Worm (Caenorhabditis elegans) whole organism, L4 larva: ENCODE measurements around the gene K01D12.1.

Experiments
- D1046.2 ChIP-seq: fragments of 200-800 bp; sonication (Bioruptor generic); IDR thresholded peaks from 2 replicates; pipeline ENCODE4 v1.3.6; 2022; ENCODE audit warnings: missing genetic modification characterization, missing compliant biosample characterization
- F26F4.8 ChIP-seq: fragments of 200-800 bp; sonication (Bioruptor generic); conservative IDR thresholded peaks from 2 replicates; pipeline ENCODE4 v1.3.6; 2022; ENCODE audit warnings: missing genetic modification characterization, missing compliant biosample characterization
- F37D6.2 ChIP-seq: sonication (generic microtip); optimal IDR thresholded peaks from 2 replicates; lab custom pipeline; 2016; ENCODE audit warnings: mild to moderate bottlenecking, missing genetic modification characterization, missing compliant biosample characterization
- F44E2.7 ChIP-seq: fragments of 200-800 bp; sonication (Bioruptor generic); IDR thresholded peaks from 2 replicates; pipeline ENCODE4 v2.1.2; 2022; ENCODE audit warnings: missing genetic modification characterization, missing compliant biosample characterization
- T26A8.4 ChIP-seq: fragments of 200-800 bp; sonication (Bioruptor generic); IDR thresholded peaks from 2 replicates; pipeline ENCODE4 v1.3.6; 2022; ENCODE audit warnings: missing genetic modification characterization, missing compliant biosample characterization
- Y48G9A.11 ChIP-seq: fragments of 200-800 bp; sonication (Bioruptor generic); IDR thresholded peaks from 2 replicates; pipeline ENCODE4 v1.3.6; 2022; ENCODE audit warnings: missing genetic modification reagents, missing genetic modification characterization, missing compliant biosample characterization
- Y75B8A.6 ChIP-seq: fragments of 200-800 bp; sonication (Bioruptor generic); IDR thresholded peaks from 2 replicates; pipeline ENCODE4 v1.3.6; 2022; ENCODE audit warnings: missing genetic modification reagents, missing genetic modification characterization, missing compliant biosample characterization
- ZK546.5 ChIP-seq, 2 experiments: sonication (generic microtip); optimal IDR thresholded peaks; 2 replicates each; lab custom pipeline; 2017; ENCODE audit warnings: missing biosample characterization in 2 of 2, missing genetic modification characterization in 2 of 2
- aha-1 ChIP-seq: fragments of 150-350 bp; peaks from one replicate; lab custom pipeline; 2014; ENCODE audit warnings: missing biosample characterization, missing genetic modification characterization
- aly-2 ChIP-seq: sonication (generic microtip); optimal IDR thresholded peaks from 2 replicates; lab custom pipeline; 2018; ENCODE audit warnings: missing biosample characterization, missing genetic modification characterization
- ceh-20 ChIP-seq: fragments of 200-800 bp; sonication (Bioruptor generic); IDR thresholded peaks from 2 replicates; pipeline ENCODE4 v1.3.6; 2022; ENCODE audit warnings: missing genetic modification reagents, missing genetic modification characterization, missing compliant biosample characterization
- ceh-82 ChIP-seq: sonication (generic microtip); optimal IDR thresholded peaks from 2 replicates; lab custom pipeline; 2017; ENCODE audit warnings: missing biosample characterization, missing genetic modification characterization
- ctbp-1 ChIP-seq: fragments of 200-800 bp; sonication (Bioruptor generic); IDR thresholded peaks from 2 replicates; pipeline ENCODE4 v1.3.6; 2022; ENCODE audit warnings: missing genetic modification reagents, missing genetic modification characterization, missing compliant biosample characterization
- daf-16 ChIP-seq, 3 experiments: sonication (generic microtip); optimal IDR thresholded peaks; 2 replicates each; lab custom pipeline; 2016 to 2017; ENCODE audit warnings: missing genetic modification characterization in 3 of 3, missing genetic modification reagents in 3 of 3, mild to moderate bottlenecking in 2 of 3, missing compliant biosample characterization in 2 of 3, missing biosample characterization in 1 of 3, moderate library complexity in 1 of 3
- dmd-6 ChIP-seq: fragments of 200-800 bp; sonication (Bioruptor generic); IDR thresholded peaks from 2 replicates; pipeline ENCODE4 v1.3.6; 2022; ENCODE audit warnings: missing genetic modification reagents, missing genetic modification characterization, missing compliant biosample characterization
- dmd-9 ChIP-seq: fragments of 200-800 bp; sonication (Bioruptor generic); IDR thresholded peaks from 2 replicates; pipeline ENCODE4 v1.3.6; 2022; ENCODE audit warnings: missing genetic modification reagents, missing genetic modification characterization, missing compliant biosample characterization
- dpl-1 ChIP-seq: fragments of 150-350 bp; optimal IDR thresholded peaks from 2 replicates; lab custom pipeline; 2014; ENCODE audit warnings: missing biosample characterization, missing genetic modification reagents, missing genetic modification characterization
- dve-1 ChIP-seq: sonication (generic microtip); optimal IDR thresholded peaks from 2 replicates; lab custom pipeline; 2017; ENCODE audit warnings: antibody characterized with exemption, mild to moderate bottlenecking, missing genetic modification characterization, missing compliant biosample characterization; ENCODE audit not compliant: insufficient read depth
- egl-43 ChIP-seq: fragments of 200-800 bp; sonication (Bioruptor generic); IDR thresholded peaks from 2 replicates; pipeline ENCODE4 v1.3.6; 2022; ENCODE audit warnings: missing genetic modification reagents, missing genetic modification characterization, missing compliant biosample characterization
- fos-1 ChIP-seq: fragments of 150-350 bp; optimal IDR thresholded peaks from 2 replicates; lab custom pipeline; 2014; ENCODE audit warnings: missing biosample characterization, missing genetic modification characterization
- gei-8 ChIP-seq: fragments of 200-800 bp; sonication (Bioruptor generic); optimal IDR thresholded peaks from 2 replicates; lab custom pipeline; 2018; ENCODE audit warnings: mild to moderate bottlenecking, missing genetic modification characterization, missing compliant biosample characterization
- hif-1 ChIP-seq, 2 experiments: sonication (generic microtip); optimal IDR thresholded peaks; 2 replicates each; lab custom pipeline; 2016 to 2017; ENCODE audit warnings: missing compliant biosample characterization in 2 of 2, missing genetic modification characterization in 2 of 2, missing genetic modification reagents in 2 of 2, missing genotype in 2 of 2, mild to moderate bottlenecking in 1 of 2
- hlh-30 ChIP-seq: sonication (generic microtip); optimal IDR thresholded peaks from 2 replicates; lab custom pipeline; 2017; ENCODE audit warnings: antibody characterized with exemption, mild to moderate bottlenecking, missing genetic modification characterization, missing compliant biosample characterization; ENCODE audit not compliant: insufficient read depth
- lim-7 ChIP-seq: fragments of 200-800 bp; sonication (Bioruptor generic); IDR thresholded peaks from 2 replicates; pipeline ENCODE4 v1.3.6; 2022; ENCODE audit warnings: missing genetic modification characterization, missing compliant biosample characterization
- lin-13 ChIP-seq: fragments of 150-350 bp; optimal IDR thresholded peaks from 2 replicates; lab custom pipeline; 2014; ENCODE audit warnings: missing biosample characterization, missing genetic modification reagents, missing genetic modification characterization
- lsy-2 ChIP-seq, 2 experiments: fragments of 150-350 bp in 1 of 2; sonication (generic microtip) in 1 of 2; optimal IDR thresholded peaks; 2 replicates each; lab custom pipeline; 2014 to 2017; ENCODE audit warnings: missing biosample characterization in 2 of 2, missing genetic modification characterization in 2 of 2
- mdl-1 ChIP-seq, 2 experiments: fragments of 150-350 bp in 1 of 2; sonication (generic microtip) in 1 of 2; optimal IDR thresholded peaks; 2 replicates each; lab custom pipeline; 2014 to 2017; ENCODE audit warnings: missing biosample characterization in 2 of 2, missing genetic modification characterization in 2 of 2
- mep-1 ChIP-seq: fragments of 150-350 bp; sonication (generic microtip); optimal IDR thresholded peaks from 3 replicates; lab custom pipeline; 2014; ENCODE audit warnings: missing biosample characterization, missing genetic modification characterization
- mxl-3 ChIP-seq: fragments of 200-800 bp; sonication (Bioruptor generic); optimal IDR thresholded peaks from 2 replicates; lab custom pipeline; 2018; ENCODE audit warnings: mild to moderate bottlenecking, missing genetic modification characterization, missing compliant biosample characterization
- nhr-102 ChIP-seq: sonication (generic microtip); optimal IDR thresholded peaks from 2 replicates; lab custom pipeline; 2016; ENCODE audit warnings: mild to moderate bottlenecking, missing genetic modification characterization, moderate library complexity, missing compliant biosample characterization
- nhr-111 ChIP-seq: fragments of 200-800 bp; sonication (Bioruptor generic); optimal IDR thresholded peaks from 2 replicates; lab custom pipeline; 2018; ENCODE audit warnings: mild to moderate bottlenecking, missing genetic modification characterization, missing compliant biosample characterization
- nhr-28 ChIP-seq: fragments of 150-350 bp; optimal IDR thresholded peaks from 2 replicates; lab custom pipeline; 2014; ENCODE audit warnings: missing biosample characterization, missing genetic modification characterization
- nhr-41 ChIP-seq: fragments of 200-800 bp; sonication (Bioruptor generic); IDR thresholded peaks from 2 replicates; pipeline ENCODE4 v1.3.6; 2022; ENCODE audit warnings: missing genetic modification reagents, missing genetic modification characterization, missing compliant biosample characterization
- nhr-48 ChIP-seq: sonication (generic microtip); optimal IDR thresholded peaks from 2 replicates; lab custom pipeline; 2016; ENCODE audit warnings: mild to moderate bottlenecking, missing genetic modification characterization, missing compliant biosample characterization
- nhr-76 ChIP-seq: fragments of 150-350 bp; optimal IDR thresholded peaks from 2 replicates; lab custom pipeline; 2014; ENCODE audit warnings: missing biosample characterization, missing genetic modification characterization
- nhr-77 ChIP-seq: fragments of 150-350 bp; optimal IDR thresholded peaks from 2 replicates; lab custom pipeline; 2014; ENCODE audit warnings: missing biosample characterization, missing genetic modification characterization
- php-3 ChIP-seq: fragments of 200-800 bp; sonication (Bioruptor generic); IDR thresholded peaks from 2 replicates; pipeline ENCODE4 v1.3.6; 2022; ENCODE audit warnings: missing genetic modification reagents, missing genetic modification characterization, missing compliant biosample characterization
- pqm-1 ChIP-seq: sonication (generic microtip); optimal IDR thresholded peaks from 2 replicates; lab custom pipeline; 2017; ENCODE audit warnings: missing biosample characterization, missing genetic modification characterization
- set-16 ChIP-seq: fragments of 200-800 bp; sonication (Bioruptor generic); IDR thresholded peaks from 2 replicates; pipeline ENCODE4 v1.3.6; 2022; ENCODE audit warnings: missing genetic modification reagents, missing genetic modification characterization, missing compliant biosample characterization
- skn-1 ChIP-seq: fragments of 150-350 bp; optimal IDR thresholded peaks from 2 replicates; lab custom pipeline; 2014; ENCODE audit warnings: missing biosample characterization, missing genetic modification characterization
- snpc-1.2 ChIP-seq: fragments of 200-800 bp; sonication (Bioruptor generic); IDR thresholded peaks from 2 replicates; pipeline ENCODE4 v1.3.6; 2022; ENCODE audit warnings: missing genetic modification reagents, missing genetic modification characterization, missing compliant biosample characterization
- spr-1 ChIP-seq: sonication (generic microtip); optimal IDR thresholded peaks from 2 replicates; lab custom pipeline; 2016; ENCODE audit warnings: mild to moderate bottlenecking, missing genetic modification characterization, missing compliant biosample characterization
- unc-39 ChIP-seq: sonication (generic microtip); optimal IDR thresholded peaks from 2 replicates; lab custom pipeline; 2017; ENCODE audit warnings: missing biosample characterization, missing genetic modification characterization
- unc-62 ChIP-seq, 3 experiments: fragments of 150-350 bp in 1 of 3; sonication (generic microtip); optimal IDR thresholded peaks in 2 of 3; peaks in 1 of 3; 1 replicate in 1 of 3; 2 replicates in 2 of 3; lab custom pipeline; 2014 to 2017; ENCODE audit warnings: missing biosample characterization in 3 of 3, missing genetic modification characterization in 3 of 3, missing genetic modification reagents in 3 of 3, missing genotype in 1 of 3
- zfp-2 ChIP-seq: sonication (generic microtip); optimal IDR thresholded peaks from 2 replicates; lab custom pipeline; 2016; ENCODE audit warnings: mild to moderate bottlenecking, missing genetic modification characterization, missing compliant biosample characterization

K01D12.1 gene

ce11 chrV:12413651-12414114 is 36.3 kb downstream of the K01D12.1 start, which contains the start of gene cdr-6 (continued):
- TF ChIP-seq unc-62 (GFP tag; optimal IDR thresholded peaks at IDR 0.05 in 1 of 2; lab: Kevin White, UChicago), result peak in 1 of 2 experiments; percentile 83
- TF ChIP-seq unc-62 (tag; optimal IDR thresholded peaks at IDR 0.05; lab: Kevin White, UChicago), result no peak
- TF ChIP-seq nhr-28 (tag; lab: Kevin White, UChicago), result peak; percentile 77
- TF ChIP-seq nhr-102 (tag; lab: Kevin White, UChicago), result peak; percentile 34
- no peak for TF ChIP-seq Y48G9A.11 (GFP tag; lab: Robert Waterston, UW)
- no peak for TF ChIP-seq mxl-3
- peak in 1 of 2 experiments; percentile 24 for TF ChIP-seq mdl-1 (tag; optimal IDR thresholded peaks at IDR 0.05; lab: Kevin White, UChicago)
- peak; percentile 12 for TF ChIP-seq mep-1 (tag; lab: Kevin White, UChicago)
- TF ChIP-seq F37D6.2 (tag; lab: Kevin White, UChicago), result no peak
- peak; percentile 45 for TF ChIP-seq dve-1 (tag; lab: Kevin White, UChicago)
- TF ChIP-seq lsy-2 (tag; optimal IDR thresholded peaks at IDR 0.05; lab: Kevin White, UChicago), result no peak
- no peak for TF ChIP-seq lin-13 (GFP tag; lab: Kevin White, UChicago)
- TF ChIP-seq set-16, result no peak

DNA sequence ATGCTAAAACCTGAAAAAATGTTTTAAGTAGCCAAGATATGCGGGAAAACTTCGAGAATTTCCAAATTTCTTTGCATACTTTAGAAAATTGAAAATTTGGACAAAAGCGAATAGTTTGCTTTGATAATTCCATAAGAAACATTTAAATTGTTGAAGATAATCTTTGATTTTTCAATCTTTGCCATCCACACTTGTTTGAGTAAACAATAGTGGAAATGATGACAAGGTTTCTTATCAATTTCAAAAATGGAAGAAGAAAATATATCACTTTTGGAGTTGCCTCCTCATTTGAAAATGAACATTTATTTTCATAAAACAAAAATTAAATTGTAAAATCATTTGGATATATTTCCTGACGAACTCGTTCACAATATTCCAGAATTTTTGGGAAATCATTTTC is 37.0 kb downstream of the K01D12.1 start:
- peak; percentile 55 for TF ChIP-seq pqm-1
- TF ChIP-seq daf-16 (GFP tag; optimal IDR thresholded peaks at IDR 0.05; lab: Kevin White, UChicago), result no peak
- peak; percentile 65 for TF ChIP-seq daf-16 (tag; optimal IDR thresholded peaks at IDR 0.05; lab: Kevin White, UChicago)
- TF ChIP-seq nhr-28 (tag; lab: Kevin White, UChicago), result peak; percentile 16
- TF ChIP-seq dve-1 (tag; lab: Kevin White, UChicago), result peak; percentile 26
- no peak for TF ChIP-seq ceh-82 (tag; lab: Kevin White, UChicago)

- TF ChIP-seq nhr-77 (tag; lab: Kevin White, UChicago), result peak; percentile 23
- TF ChIP-seq dpl-1 (GFP tag; lab: Kevin White, UChicago), result no peak
- no peak for TF ChIP-seq lim-7
- no peak for TF ChIP-seq hlh-30
- no peak for TF ChIP-seq aha-1 (tag; lab: Kevin White, UChicago)
- TF ChIP-seq hif-1 (tag; optimal IDR thresholded peaks at IDR 0.05; lab: Kevin White, UChicago), result no peak
- no peak for TF ChIP-seq F26F4.8 (GFP tag; lab: Robert Waterston, UW)
- no peak for TF ChIP-seq nhr-41
- TF ChIP-seq snpc-1.2, result no peak
- peak; percentile 70 for TF ChIP-seq nhr-28 (tag; lab: Kevin White, UChicago)
- TF ChIP-seq ZK546.5 (tag; optimal IDR thresholded peaks at IDR 0.05; lab: Kevin White, UChicago), result no peak
- TF ChIP-seq fos-1 (tag; lab: Kevin White, UChicago), result no peak
- TF ChIP-seq daf-16 (GFP tag; optimal IDR thresholded peaks at IDR 0.05; lab: Kevin White, UChicago), result no peak
- TF ChIP-seq daf-16 (tag; optimal IDR thresholded peaks at IDR 0.05; lab: Kevin White, UChicago), result peak; percentile 63
- TF ChIP-seq nhr-48 (tag; lab: Kevin White, UChicago), result no peak
- no peak for TF ChIP-seq nhr-111 (GFP tag; lab: Kevin White, UChicago)
- TF ChIP-seq aly-2, result no peak
- peak; percentile 47 for TF ChIP-seq dve-1 (tag; lab: Kevin White, UChicago)
- no peak for TF ChIP-seq lsy-2 (tag; optimal IDR thresholded peaks at IDR 0.05; lab: Kevin White, UChicago)
- TF ChIP-seq egl-43, result no peak
- TF ChIP-seq set-16, result no peak
- TF ChIP-seq ceh-20 (GFP tag; lab: Robert Waterston, UW), result no peak
- TF ChIP-seq dmd-9 (GFP tag; lab: Robert Waterston, UW), result no peak
- no peak for TF ChIP-seq spr-1 (tag; lab: Kevin White, UChicago)
- TF ChIP-seq Y75B8A.6 (GFP tag; lab: Robert Waterston, UW), result no peak
- no peak for TF ChIP-seq D1046.2 (GFP tag; lab: Robert Waterston, UW)
- no peak for TF ChIP-seq php-3
- TF ChIP-seq nhr-76 (tag; lab: Kevin White, UChicago), result no peak
- no peak for TF ChIP-seq ctbp-1 (GFP tag; lab: Robert Waterston, UW)
- TF ChIP-seq T26A8.4, result no peak
- TF ChIP-seq mxl-3, result no peak
- TF ChIP-seq mdl-1 (tag; optimal IDR thresholded peaks at IDR 0.05; lab: Kevin White, UChicago), result no peak
- TF ChIP-seq dmd-6 (GFP tag; lab: Robert Waterston, UW), result peak; percentile 77
- no peak for TF ChIP-seq F44E2.7
- no peak for TF ChIP-seq skn-1
- no peak for TF ChIP-seq unc-39 (tag; lab: Kevin White, UChicago)
- TF ChIP-seq gei-8, result no peak
- no peak for TF ChIP-seq F37D6.2 (tag; lab: Kevin White, UChicago)
- TF ChIP-seq zfp-2 (tag; lab: Kevin White, UChicago), result no peak
These were observed 38.3 kb downstream of the K01D12.1 start, which contains the start of gene cdr-2 for ce11 chrV:12415656-12416055. Gene cdr-2 (minus strand): TSS chrV:12415709.
